Fruit fly (Drosophila melanogaster) whole organism, prepupa: ENCODE measurements around the gene CG15498.

Experiments used
- Blimp-1 ChIP-seq: fragments of 200-800 bp; sonication (Bioruptor generic); optimal IDR thresholded peaks from 3 replicates; lab custom pipeline; 2017; ENCODE audit warnings: missing biosample characterization, missing genetic modification characterization, mild to moderate bottlenecking, moderate library complexity, missing genetic modification reagents
- CG16779 ChIP-seq: fragments of 200-800 bp; sonication (Bioruptor generic); optimal IDR thresholded peaks from 3 replicates; lab custom pipeline; 2017; ENCODE audit warnings: missing biosample characterization, mild to moderate bottlenecking, missing genetic modification characterization
- Hr38 ChIP-seq: sonication (Bioruptor generic); optimal IDR thresholded peaks from 2 replicates; lab custom pipeline; 2016; ENCODE audit warnings: missing biosample characterization, missing genetic modification characterization

DNA sequence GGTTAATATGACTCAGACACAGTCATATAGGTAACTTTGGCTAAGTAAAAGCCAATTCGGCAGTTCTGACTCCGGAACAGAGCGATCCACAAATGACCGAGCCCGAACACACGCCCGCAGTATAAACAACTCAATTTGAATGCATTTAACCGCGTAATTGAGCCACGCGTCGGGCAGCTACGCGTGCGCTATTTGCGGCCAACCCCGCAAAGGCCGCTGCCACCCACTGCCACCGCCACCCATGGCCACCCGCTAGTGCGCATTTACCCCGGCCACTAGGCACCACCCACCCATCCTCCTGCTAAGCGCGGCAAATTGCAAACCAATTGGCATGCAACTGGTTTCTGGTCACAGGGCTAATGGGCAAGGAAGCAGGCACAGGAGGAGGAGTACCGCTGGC, 24.8 kb downstream of the CG15498 start:
- TF ChIP-seq Blimp-1 = no peak
- no peak for TF ChIP-seq CG16779 (tag; lab: Kevin White, UChicago)
- no peak for TF ChIP-seq Hr38 (GFP tag; lab: Kevin White, UChicago)
